Worm (Caenorhabditis elegans): Measurements from ENCODE around the gene ins-34.

DNA sequence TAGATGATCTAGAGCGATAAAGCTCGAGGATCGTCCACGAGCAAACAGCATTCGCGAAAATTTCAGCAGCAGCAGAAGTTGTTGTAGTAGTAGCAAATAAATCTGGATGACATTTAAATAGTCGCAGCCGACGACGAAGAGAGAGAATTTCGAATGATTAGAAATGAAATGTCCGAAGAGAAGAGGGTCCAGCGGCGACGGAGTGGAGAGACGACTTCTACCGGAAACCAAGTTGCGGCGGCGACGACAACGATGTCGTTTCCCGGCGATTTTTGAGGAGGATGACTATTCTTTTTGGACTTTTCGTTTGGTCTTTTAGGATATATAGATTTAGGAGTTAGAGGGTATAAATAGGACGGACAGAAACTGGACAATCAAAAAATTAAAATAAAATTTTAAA lies 40.0 kb upstream of the ins-34 start:
- TF ChIP-seq unc-39 (tag; optimal IDR thresholded peaks at IDR 0.05): no peak
- TF ChIP-seq unc-62 (GFP tag; optimal IDR thresholded peaks at IDR 0.05): no peak
- no peak for TF ChIP-seq ces-1 (GFP tag; optimal IDR thresholded peaks at IDR 0.05)
- TF ChIP-seq sptf-1 (tag; optimal IDR thresholded peaks at IDR 0.05): no peak
- no peak for TF ChIP-seq ceh-83 (GFP tag; optimal IDR thresholded peaks at IDR 0.05)
- TF ChIP-seq nhr-76 (tag; optimal IDR thresholded peaks at IDR 0.05): no peak
- no peak for TF ChIP-seq unc-120 (tag; optimal IDR thresholded peaks at IDR 0.05; ENCODE audit: poor library complexity, severe bottlenecking)
- no peak for TF ChIP-seq flh-1 (GFP tag; optimal IDR thresholded peaks at IDR 0.05)

Data from whole organism, mixed stage, embryonic.